Worm (Caenorhabditis elegans) whole organism, young adult: ENCODE data around the gene nhr-79.

Experiments used
- B0035.1 ChIP-seq: sonication (generic microtip); optimal IDR thresholded peaks from 2 replicates; lab custom pipeline; 2016; ENCODE audit warnings: missing genetic modification characterization, mild to moderate bottlenecking, missing compliant biosample characterization, missing genotype, missing genetic modification reagents
- F37B4.10 ChIP-seq: fragments of 200-800 bp; sonication (Bioruptor generic); IDR thresholded peaks from 2 replicates; pipeline ENCODE4 v1.3.6; 2022; ENCODE audit warnings: missing genetic modification characterization, missing compliant biosample characterization
- F49E8.2 ChIP-seq: sonication (generic microtip); optimal IDR thresholded peaks from 3 replicates; lab custom pipeline; 2017; ENCODE audit warnings: missing genetic modification characterization, mild to moderate bottlenecking, missing compliant biosample characterization, antibody characterized with exemption, moderate library complexity; ENCODE audit not compliant: insufficient read depth
- F52B5.7 ChIP-seq: sonication (generic microtip); optimal IDR thresholded peaks from 2 replicates; lab custom pipeline; 2016; ENCODE audit warnings: mild to moderate bottlenecking, missing genetic modification characterization, missing compliant biosample characterization
- Y53G8AR.9 ChIP-seq: fragments of 200-800 bp; sonication (Bioruptor generic); conservative IDR thresholded peaks from 2 replicates; pipeline ENCODE4 v1.3.6; 2022; ENCODE audit warnings: missing genetic modification reagents, missing genetic modification characterization, missing compliant biosample characterization
- Y56A3A.18 ChIP-seq: fragments of 200-800 bp; sonication (Bioruptor generic); IDR thresholded peaks from 2 replicates; pipeline ENCODE4 v1.3.6; 2022; ENCODE audit warnings: missing genetic modification reagents, missing genetic modification characterization, missing compliant biosample characterization
- Y79H2A.3 ChIP-seq: fragments of 200-800 bp; sonication (Bioruptor generic); conservative IDR thresholded peaks from 2 replicates; pipeline ENCODE4 v1.3.6; 2022; ENCODE audit warnings: missing genetic modification reagents, missing genetic modification characterization, missing compliant biosample characterization
- ZK185.1 ChIP-seq: sonication (generic microtip); optimal IDR thresholded peaks from 2 replicates; lab custom pipeline; 2016; ENCODE audit warnings: mild to moderate bottlenecking, missing genetic modification characterization, missing compliant biosample characterization; ENCODE audit not compliant: poor library complexity, severe bottlenecking
- ama-1 ChIP-seq, 3 experiments: fragments of 150-350 bp in 1 of 3; sonication (generic microtip) in 2 of 3; optimal IDR thresholded peaks; 2 replicates each; lab custom pipeline; 2014 to 2018; ENCODE audit warnings: missing biosample characterization in 2 of 3, missing genetic modification characterization in 2 of 3, missing genetic modification reagents in 2 of 3
- aptf-2 ChIP-seq: fragments of 200-800 bp; sonication (Bioruptor generic); conservative IDR thresholded peaks from 2 replicates; pipeline ENCODE4 v1.3.6; 2022; ENCODE audit warnings: missing genetic modification reagents, missing genetic modification characterization, missing compliant biosample characterization
- attf-3 ChIP-seq: fragments of 200-800 bp; sonication (Bioruptor generic); conservative IDR thresholded peaks from 2 replicates; pipeline ENCODE4 v1.3.6; 2022; ENCODE audit warnings: missing genetic modification reagents, missing genetic modification characterization, missing compliant biosample characterization
- bed-2 ChIP-seq: fragments of 200-800 bp; sonication (Bioruptor generic); IDR thresholded peaks from 2 replicates; pipeline ENCODE4 v1.3.6; 2022; ENCODE audit warnings: missing genetic modification reagents, missing genetic modification characterization, missing compliant biosample characterization
- die-1 ChIP-seq: sonication (generic microtip); optimal IDR thresholded peaks from 2 replicates; lab custom pipeline; 2016; ENCODE audit warnings: missing genotype, mild to moderate bottlenecking, missing genetic modification characterization, missing compliant biosample characterization
- dox-1 ChIP-seq: fragments of 200-800 bp; sonication (Bioruptor generic); IDR thresholded peaks from 2 replicates; pipeline ENCODE4 v1.3.6; 2022; ENCODE audit warnings: missing genetic modification reagents, missing genetic modification characterization, missing compliant biosample characterization
- egl-44 ChIP-seq: fragments of 200-800 bp; sonication (Bioruptor generic); IDR thresholded peaks from 2 replicates; pipeline ENCODE4 v1.3.6; 2022; ENCODE audit warnings: missing genetic modification reagents, missing genetic modification characterization, missing compliant biosample characterization
- fkh-3 ChIP-seq: sonication (generic microtip); optimal IDR thresholded peaks from 2 replicates; lab custom pipeline; 2016; ENCODE audit warnings: mild to moderate bottlenecking, missing genetic modification characterization, missing compliant biosample characterization
- hlh-26 ChIP-seq: fragments of 200-800 bp; sonication (Bioruptor generic); conservative IDR thresholded peaks from 2 replicates; pipeline ENCODE4 v1.3.6; 2022; ENCODE audit warnings: missing genetic modification reagents, missing genetic modification characterization, missing compliant biosample characterization
- hmg-1.2 ChIP-seq: fragments of 200-800 bp; sonication (Bioruptor generic); IDR thresholded peaks from 2 replicates; pipeline ENCODE4 v1.3.6; 2022; ENCODE audit warnings: missing genetic modification reagents, missing genetic modification characterization, missing compliant biosample characterization
- hmg-20 ChIP-seq: fragments of 200-800 bp; sonication (Bioruptor generic); IDR thresholded peaks from 2 replicates; pipeline ENCODE4 v1.3.6; 2022; ENCODE audit warnings: missing genetic modification reagents, missing genetic modification characterization, missing compliant biosample characterization
- hrde-1 ChIP-seq: sonication (generic microtip); optimal IDR thresholded peaks from 2 replicates; lab custom pipeline; 2016; ENCODE audit warnings: missing genetic modification characterization, mild to moderate bottlenecking, missing compliant biosample characterization, moderate library complexity, missing genotype, missing genetic modification reagents, borderline replicate concordance
- lin-35 ChIP-seq, 3 experiments: fragments of 150-350 bp in 2 of 3; sonication (generic microtip) in 1 of 3; optimal IDR thresholded peaks; 2 replicates each; lab custom pipeline; 2014 to 2018; ENCODE audit warnings: missing biosample characterization in 3 of 3, missing genetic modification characterization in 3 of 3, missing genetic modification reagents in 3 of 3
- lsl-1 ChIP-seq: fragments of 200-800 bp; sonication (Bioruptor generic); optimal IDR thresholded peaks from 2 replicates; lab custom pipeline; 2018; ENCODE audit warnings: mild to moderate bottlenecking, missing genetic modification characterization, moderate library complexity, missing compliant biosample characterization
- mel-28 ChIP-seq: sonication (generic microtip); optimal IDR thresholded peaks from 2 replicates; lab custom pipeline; 2016; ENCODE audit warnings: borderline replicate concordance, mild to moderate bottlenecking, missing genetic modification characterization, missing compliant biosample characterization
- mes-4 ChIP-seq: sonication (generic microtip); optimal IDR thresholded peaks from 2 replicates; lab custom pipeline; 2016; ENCODE audit warnings: missing genotype, missing genetic modification characterization, missing compliant biosample characterization
- nhr-90 ChIP-seq: sonication (generic microtip); optimal IDR thresholded peaks from 2 replicates; lab custom pipeline; 2016; ENCODE audit warnings: missing genotype, mild to moderate bottlenecking, missing genetic modification characterization, missing compliant biosample characterization
- pha-4 ChIP-seq: fragments of 150-350 bp; sonication (generic microtip); optimal IDR thresholded peaks from 2 replicates; lab custom pipeline; 2014; ENCODE audit warnings: missing biosample characterization, missing genetic modification reagents, missing genetic modification characterization
- rec-8 ChIP-seq, 2 experiments: sonication (generic microtip); optimal IDR thresholded peaks; 2 replicates each; lab custom pipeline; 2016; ENCODE audit warnings: mild to moderate bottlenecking in 2 of 2, missing genetic modification characterization in 2 of 2, missing genetic modification reagents in 2 of 2, missing genotype in 2 of 2, missing biosample characterization in 1 of 2, missing compliant biosample characterization in 1 of 2, moderate library complexity in 1 of 2
- repo-1 ChIP-seq: sonication (generic microtip); optimal IDR thresholded peaks from 2 replicates; lab custom pipeline; 2017; ENCODE audit warnings: mild to moderate bottlenecking, missing genetic modification characterization, missing compliant biosample characterization
- sdz-38 ChIP-seq: sonication (generic microtip); optimal IDR thresholded peaks from 2 replicates; lab custom pipeline; 2016; ENCODE audit warnings: missing genotype, missing genetic modification characterization, missing compliant biosample characterization
- snpc-3.4 ChIP-seq: sonication (generic microtip); optimal IDR thresholded peaks from 2 replicates; lab custom pipeline; 2017; ENCODE audit warnings: missing genetic modification characterization, mild to moderate bottlenecking, missing compliant biosample characterization, antibody characterized with exemption, moderate library complexity, missing genotype, missing genetic modification reagents
- tbx-9 ChIP-seq: sonication (generic microtip); optimal IDR thresholded peaks from 2 replicates; lab custom pipeline; 2016; ENCODE audit warnings: borderline replicate concordance, missing genetic modification characterization, inconsistent platforms, missing compliant biosample characterization
- ztf-25 ChIP-seq: fragments of 200-800 bp; sonication (Bioruptor generic); IDR thresholded peaks from 2 replicates; pipeline ENCODE4 v1.3.6; 2022; ENCODE audit warnings: missing genetic modification reagents, missing genetic modification characterization, missing compliant biosample characterization
- ztf-3 ChIP-seq: fragments of 200-800 bp; sonication (Bioruptor generic); optimal IDR thresholded peaks from 2 replicates; lab custom pipeline; 2018; ENCODE audit warnings: mild to moderate bottlenecking, missing genetic modification characterization, missing compliant biosample characterization

Gene nhr-79

ce11 chrV:19250983-19251382, 39.3 kb upstream of the nhr-79 start, which contains the start of gene str-81:
Gene str-81, minus strand, starts transcription at chrV:19251083.
- TF ChIP-seq nhr-90 (tag; lab: Kevin White, UChicago): no peak
- no peak for TF ChIP-seq attf-3 (GFP tag; lab: Robert Waterston, UW)
- no peak for TF ChIP-seq lsl-1
- no peak for TF ChIP-seq ztf-25 (GFP tag; lab: Robert Waterston, UW)
- TF ChIP-seq die-1: no peak
- TF ChIP-seq Y56A3A.18 (GFP tag; lab: Robert Waterston, UW): no peak
- TF ChIP-seq hlh-26 (GFP tag; lab: Robert Waterston, UW): no peak
- TF ChIP-seq fkh-3 (tag; lab: Kevin White, UChicago): no peak

DNA sequence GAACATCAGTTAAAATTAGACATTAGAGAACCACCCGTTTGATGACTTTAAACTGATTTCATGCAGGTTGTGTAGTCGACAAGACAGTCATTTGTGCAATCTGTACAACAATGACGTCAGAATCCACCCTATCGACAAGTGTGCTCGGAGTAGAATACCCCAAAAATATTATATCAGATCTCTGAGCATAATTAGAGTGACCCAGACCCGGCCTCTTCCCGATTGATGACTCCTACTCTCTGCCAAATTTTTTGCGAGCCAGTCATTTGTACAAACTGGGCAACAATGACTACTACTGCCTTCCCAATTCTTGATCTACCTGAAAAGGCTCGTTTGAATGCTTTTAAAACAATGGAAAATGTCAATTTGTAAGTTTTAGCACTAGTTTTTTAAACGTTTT, 28.4 kb upstream of the nhr-79 start, which contains the start of the genes fbxb-115 and fbxb-1:
Gene fbxb-115, minus strand, starts transcription at position 101 of the 400 bp plus-strand sequence.
Gene fbxb-1, plus strand, starts transcription at position 226 of the 400 bp plus-strand sequence.
- TF ChIP-seq F37B4.10 (GFP tag; lab: Robert Waterston, UW): no peak
- no peak for TF ChIP-seq ZK185.1 (tag; lab: Kevin White, UChicago)
- TF ChIP-seq mes-4: no peak
- no peak for TF ChIP-seq hmg-20 (GFP tag; lab: Robert Waterston, UW)
- no peak for TF ChIP-seq dox-1 (GFP tag; lab: Robert Waterston, UW)
- TF ChIP-seq F52B5.7 (tag; lab: Kevin White, UChicago): no peak
- no peak for TF ChIP-seq ama-1 (optimal IDR thresholded peaks at IDR 0.05; lab: Kevin White, UChicago)
- TF ChIP-seq ama-1 (GFP tag; optimal IDR thresholded peaks at IDR 0.05; lab: Kevin White, UChicago): no peak
- no peak for TF ChIP-seq lin-35 (GFP tag; optimal IDR thresholded peaks at IDR 0.05; lab: Kevin White, UChicago)
- no peak for TF ChIP-seq rec-8 (tag; optimal IDR thresholded peaks at IDR 0.05; lab: Kevin White, UChicago)
- TF ChIP-seq pha-4 (tag; lab: Kevin White, UChicago): no peak
- TF ChIP-seq Y53G8AR.9 (GFP tag; lab: Robert Waterston, UW): no peak
- no peak for TF ChIP-seq F49E8.2

DNA sequence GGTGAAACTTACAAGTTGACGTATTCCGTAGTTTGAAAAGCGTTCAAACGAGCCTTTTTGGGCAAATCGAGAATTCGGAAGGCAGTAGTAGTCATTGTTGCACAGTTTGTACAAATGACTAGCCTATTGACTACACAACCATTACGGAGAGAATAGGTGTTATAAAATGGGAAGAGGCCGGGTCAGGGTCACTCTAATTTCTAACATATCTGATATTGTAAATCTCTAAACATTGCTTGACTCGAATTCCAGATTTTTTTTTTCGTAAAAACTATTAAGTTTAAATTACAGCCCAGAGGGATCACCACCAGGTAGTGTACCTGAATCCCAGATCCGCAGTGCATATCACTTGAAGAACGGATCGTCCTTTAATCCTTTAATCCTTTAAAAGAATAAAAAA, 25.5 kb upstream of the nhr-79 start, which contains the start of gene fbxb-2:
Gene fbxb-2, minus strand, starts transcription at position 101 of the 400 bp plus-strand sequence.
- TF ChIP-seq ZK185.1 (tag; lab: Kevin White, UChicago): no peak
- no peak for TF ChIP-seq hlh-26 (GFP tag; lab: Robert Waterston, UW)
- no peak for TF ChIP-seq egl-44 (GFP tag; lab: Robert Waterston, UW)
- no peak for TF ChIP-seq ztf-3 (GFP tag; lab: Kevin White, UChicago)
- no peak for TF ChIP-seq ztf-25 (GFP tag; lab: Robert Waterston, UW)
- no peak for TF ChIP-seq tbx-9
- TF ChIP-seq hmg-1.2: no peak
- no peak for TF ChIP-seq sdz-38 (tag; lab: Kevin White, UChicago)
- TF ChIP-seq aptf-2 (GFP tag; lab: Robert Waterston, UW): no peak
- TF ChIP-seq mel-28 (tag; lab: Kevin White, UChicago): no peak
- TF ChIP-seq snpc-3.4 (tag; lab: Kevin White, UChicago): no peak
- TF ChIP-seq Y79H2A.3: no peak
- TF ChIP-seq B0035.1 (tag; lab: Kevin White, UChicago): no peak
- TF ChIP-seq hrde-1 (tag; lab: Kevin White, UChicago): no peak
- TF ChIP-seq bed-2 (GFP tag; lab: Robert Waterston, UW): no peak
- no peak for TF ChIP-seq repo-1 (tag; lab: Kevin White, UChicago)
- no peak for TF ChIP-seq F52B5.7 (tag; lab: Kevin White, UChicago)
